Worm (Caenorhabditis elegans) whole organism, mixed stage, embryonic: ENCODE results near the gene exc-7.

ENCODE experiments used
- drap-1 ChIP-seq: fragments of 200-800 bp; sonication (Bioruptor generic); optimal IDR thresholded peaks from 3 replicates; lab custom pipeline; 2018; ENCODE audit warnings: mild to moderate bottlenecking, missing genetic modification characterization, missing compliant biosample characterization
- elt-1 ChIP-seq: sonication (generic microtip); optimal IDR thresholded peaks from 2 replicates; lab custom pipeline; 2017; ENCODE audit warnings: missing genetic modification characterization, mild to moderate bottlenecking, missing compliant biosample characterization, antibody characterized with exemption, moderate library complexity, borderline replicate concordance; ENCODE audit not compliant: insufficient read depth
- ham-2 ChIP-seq: fragments of 200-800 bp; sonication (Bioruptor generic); optimal IDR thresholded peaks from 2 replicates; lab custom pipeline; 2018; ENCODE audit warnings: mild to moderate bottlenecking, missing genetic modification characterization, missing compliant biosample characterization
- lsy-2 ChIP-seq: fragments of 150-350 bp; optimal IDR thresholded peaks from 2 replicates; lab custom pipeline; 2014; ENCODE audit warnings: missing biosample characterization, missing genetic modification characterization
- mab-5 ChIP-seq: fragments of 150-350 bp; optimal IDR thresholded peaks from 2 replicates; lab custom pipeline; 2014; ENCODE audit warnings: missing biosample characterization, missing genetic modification characterization
- mep-1 ChIP-seq: fragments of 150-350 bp; optimal IDR thresholded peaks from 2 replicates; lab custom pipeline; 2017; ENCODE audit warnings: missing biosample characterization, missing genetic modification reagents, missing genetic modification characterization, inconsistent platforms
- pha-4 ChIP-seq: fragments of 150-350 bp; optimal IDR thresholded peaks from 2 replicates; lab custom pipeline; 2018; ENCODE audit warnings: missing biosample characterization, missing genetic modification reagents, missing genetic modification characterization
- snpc-4 ChIP-seq: fragments of 150-350 bp; optimal IDR thresholded peaks from 2 replicates; lab custom pipeline; 2014; ENCODE audit warnings: missing biosample characterization, missing genetic modification characterization
- sptf-1 ChIP-seq: sonication (generic microtip); optimal IDR thresholded peaks from 2 replicates; lab custom pipeline; 2017; ENCODE audit warnings: mild to moderate bottlenecking, missing genetic modification characterization, moderate library complexity, missing compliant biosample characterization
- unc-62 ChIP-seq: fragments of 150-350 bp; optimal IDR thresholded peaks from 2 replicates; lab custom pipeline; 2014; ENCODE audit warnings: missing biosample characterization, missing genetic modification reagents, missing genetic modification characterization
- ztf-11 ChIP-seq: fragments of 150-350 bp; optimal IDR thresholded peaks from 2 replicates; lab custom pipeline; 2014; ENCODE audit warnings: missing biosample characterization, missing genetic modification characterization

- TF ChIP-seq mab-5 (tag; lab: Kevin White, UChicago): no peak
- no peak for TF ChIP-seq ztf-11
- TF ChIP-seq unc-62 (GFP tag; lab: Kevin White, UChicago): no peak
- TF ChIP-seq elt-1 (tag; lab: Kevin White, UChicago): no peak
- no peak for TF ChIP-seq pha-4 (tag; lab: Kevin White, UChicago)
- no peak for TF ChIP-seq sptf-1 (tag; lab: Kevin White, UChicago)
- TF ChIP-seq mep-1 (tag; lab: Kevin White, UChicago): no peak
- no peak for TF ChIP-seq drap-1
- no peak for TF ChIP-seq lsy-2
- TF ChIP-seq ham-2 (GFP tag; lab: Kevin White, UChicago): no peak
- TF ChIP-seq snpc-4 (tag; lab: Kevin White, UChicago): no peak
Observed at ce11 chrII:9611347-9611923, 35.7 kb downstream of the exc-7 start, which contains the start of the genes T15H9.5 and T15H9.4.
